Fruit fly (Drosophila melanogaster): Measurements from ENCODE around the gene Vps15.

The Vps15 gene

DNA sequence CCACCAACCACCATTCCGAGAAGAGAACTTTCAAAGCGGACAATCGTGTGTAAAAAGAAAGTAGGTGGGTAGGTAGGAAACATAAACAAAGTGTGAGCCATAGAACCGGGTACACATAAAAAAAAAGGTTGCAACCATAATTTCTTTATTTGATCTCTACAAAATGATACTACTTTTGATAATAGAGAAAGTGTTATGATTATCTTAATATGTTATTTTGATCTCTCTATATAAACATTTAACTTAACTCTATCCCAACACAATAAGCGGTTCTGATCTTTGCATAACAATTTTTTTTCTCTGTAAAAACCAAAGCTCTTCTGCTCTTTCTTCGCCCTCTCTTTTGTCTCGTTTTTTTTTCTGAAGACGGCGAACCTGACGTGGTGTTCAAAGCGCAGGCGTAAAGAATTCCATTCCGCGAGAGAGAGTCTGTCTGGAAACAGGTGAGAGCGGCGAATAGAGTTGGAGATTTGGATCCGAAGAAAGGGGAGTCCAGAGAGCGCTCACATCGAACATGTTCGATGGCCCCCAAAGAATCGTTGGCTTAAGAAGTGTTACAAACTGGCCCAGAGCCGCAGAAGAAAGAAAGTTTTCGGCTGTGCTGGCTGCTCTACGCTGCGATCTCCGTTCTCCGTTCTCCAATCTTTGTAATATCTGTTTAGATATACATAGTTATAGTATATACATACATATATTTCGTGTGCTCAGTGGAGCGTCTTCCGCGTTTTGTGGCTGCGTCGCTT, 1.4 kb upstream of the Vps15 start (continued):
- TF ChIP-seq CG17802 (tag; optimal IDR thresholded peaks at IDR 0.05) (no peak), CG2712 (tag; optimal IDR thresholded peaks at IDR 0.05) (peak; percentile 86), ranshi (GFP tag; IDR thresholded peaks at IDR 0.05) (peak; percentile 56; the same call in 1 of the 2 replicates), CG14965 (GFP tag; optimal IDR thresholded peaks at IDR 0.05; ENCODE audit: borderline replicate concordance) (no peak), Hr78 (GFP tag; optimal IDR thresholded peaks at IDR 0.05) (peak in 1 of 2 experiments; percentile 53), Xrp1 (GFP tag; IDR thresholded peaks at IDR 0.05) (peak; percentile 81), sob (GFP tag; IDR thresholded peaks at IDR 0.05) (peak; percentile 55; the same call in 1 of the 2 replicates), schlank (tag; optimal IDR thresholded peaks at IDR 0.05) (no peak), CG12659 (GFP tag; optimal IDR thresholded peaks at IDR 0.05) (peak; percentile 23), Oli (tag; optimal IDR thresholded peaks at IDR 0.05) (peak; percentile 73), Oaz (GFP tag; IDR thresholded peaks at IDR 0.05) (no peak), CG4404 (GFP tag; IDR thresholded peaks at IDR 0.05) (no peak), Tbp (GFP tag; optimal IDR thresholded peaks at IDR 0.05) (no peak), CG18619 (GFP tag; optimal IDR thresholded peaks at IDR 0.05) (peak; percentile 21), CG34376 (GFP tag; optimal IDR thresholded peaks at IDR 0.05) (no peak), zen2 (GFP tag; IDR thresholded peaks at IDR 0.05; ENCODE audit: partially characterized antibody) (no peak), nau (GFP tag; optimal IDR thresholded peaks at IDR 0.05) (no peak), BEAF-32 (GFP tag; optimal IDR thresholded peaks at IDR 0.05) (no peak), CG18599 (GFP tag; optimal IDR thresholded peaks at IDR 0.05) (peak; percentile 18), lmd (GFP tag; IDR thresholded peaks at IDR 0.05) (0 out of 2 replicates have a peak, but pooled peaks have one; percentile 6), ro (GFP tag; IDR thresholded peaks at IDR 0.05) (0 out of 2 replicates have a peak, but pooled peaks have one; percentile 20), bowl (GFP tag; IDR thresholded peaks at IDR 0.05) (no peak), Sox100B (GFP tag; optimal IDR thresholded peaks at IDR 0.05) (peak; percentile 71), Dip3 (GFP tag; optimal IDR thresholded peaks at IDR 0.05) (peak; percentile 13), Meics (GFP tag; optimal IDR thresholded peaks at IDR 0.05) (peak; percentile 34), kni (GFP tag; optimal IDR thresholded peaks at IDR 0.05) (peak; percentile 86), CG10366 (GFP tag; IDR thresholded peaks at IDR 0.05) (no peak), CG7745 (tag; optimal IDR thresholded peaks at IDR 0.05) (no peak), corto (GFP tag; optimal IDR thresholded peaks at IDR 0.05) (peak; percentile 39), lola (GFP tag; optimal IDR thresholded peaks at IDR 0.05) (peak in 1 of 3 experiments; percentile 81), ssp (GFP tag; IDR thresholded peaks at IDR 0.05) (peak; percentile 41; the same call in 1 of the 2 replicates), CG10543 (GFP tag; optimal IDR thresholded peaks at IDR 0.05) (no peak), CG9817 (tag; optimal IDR thresholded peaks at IDR 0.05) (peak; percentile 29), HLHmδ (GFP tag; optimal IDR thresholded peaks at IDR 0.05) (no peak), so (GFP tag; IDR thresholded peaks at IDR 0.05) (no peak), CG1529 (GFP tag; optimal IDR thresholded peaks at IDR 0.05) (peak; percentile 84), fd3F (GFP tag; optimal IDR thresholded peaks at IDR 0.05) (no peak), CG18262 (tag; optimal IDR thresholded peaks at IDR 0.05) (peak; percentile 80), lov (optimal IDR thresholded peaks at IDR 0.05) (no peak), lov (GFP tag; IDR thresholded peaks at IDR 0.05) (no peak; the same call in 2 of the 3 replicates), CG12299 (tag; optimal IDR thresholded peaks at IDR 0.05) (peak; percentile 17), repo (GFP tag; optimal IDR thresholded peaks at IDR 0.05) (no peak), phol (tag; optimal IDR thresholded peaks at IDR 0.05) (peak; percentile 72), CG1792 (GFP tag; optimal IDR thresholded peaks at IDR 0.05) (no peak), danr (GFP tag; IDR thresholded peaks at IDR 0.05) (0 out of 2 replicates have a peak, but pooled peaks have one; percentile 8), CG34422 (GFP tag; IDR thresholded peaks at IDR 0.05) (no peak), CG6654 (GFP tag; optimal IDR thresholded peaks at IDR 0.05) (peak; percentile 25), stc (GFP tag; IDR thresholded peaks at IDR 0.05) (peak; percentile 71; the same call in 1 of the 2 replicates)

Measured in whole organism, embryonic.